Worm (Caenorhabditis elegans): Measurements from ENCODE around the gene rom-4.

DNA sequence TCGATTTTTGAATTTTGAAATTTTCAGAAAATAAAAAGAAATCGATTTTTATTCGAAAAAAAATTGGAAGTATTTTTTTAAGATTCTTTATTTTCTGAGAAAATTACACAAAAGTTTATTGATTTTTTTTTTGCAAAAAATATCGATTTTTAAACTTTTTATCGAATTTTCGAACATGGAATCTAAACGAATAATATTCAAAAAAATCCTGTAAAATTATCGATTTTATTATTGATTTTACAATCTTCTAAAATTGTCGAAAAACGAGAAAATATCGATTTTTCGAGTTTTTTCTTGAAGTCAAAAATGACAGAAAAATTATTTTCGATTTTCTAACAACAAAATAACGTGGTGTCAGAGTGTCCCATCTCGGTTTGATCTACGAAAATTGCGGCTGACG lies 10.1 kb downstream of the rom-4 start:
- TF ChIP-seq ama-1 (optimal IDR thresholded peaks at IDR 0.05): no peak
- TF ChIP-seq lsy-12 (tag; optimal IDR thresholded peaks at IDR 0.05): no peak
- no peak for TF ChIP-seq ztf-4 (tag; optimal IDR thresholded peaks at IDR 0.05)
- no peak for TF ChIP-seq pqm-1 (tag; optimal IDR thresholded peaks at IDR 0.05)
- no peak for TF ChIP-seq nhr-76 (tag; optimal IDR thresholded peaks at IDR 0.05)
- no peak for TF ChIP-seq elt-3 (tag; optimal IDR thresholded peaks at IDR 0.05)

All from whole organism, L3 larva.